Fruit fly (Drosophila melanogaster) whole organism, embryonic: Measurements from ENCODE around the gene CG3704.

Experiments
- ATbp ChIP-seq: fragments of 200-800 bp; sonication (Bioruptor generic); optimal IDR thresholded peaks from 2 replicates; lab custom pipeline; 2017; ENCODE audit warnings: missing biosample characterization, mild to moderate bottlenecking, missing genetic modification characterization, missing genetic modification reagents
- Ada2b ChIP-seq: fragments of 200-800 bp; sonication (Bioruptor generic); IDR thresholded peaks from 2 replicates; pipeline ENCODE4 v1.3.6; 2022; ENCODE audit warnings: missing biosample characterization, missing genetic modification characterization
- B-H2 ChIP-seq: fragments of 200-800 bp; sonication (Bioruptor generic); optimal IDR thresholded peaks from 2 replicates; lab custom pipeline; 2018; ENCODE audit warnings: missing biosample characterization, mild to moderate bottlenecking, missing genetic modification characterization
- CG10267 ChIP-seq: fragments of 200-800 bp; sonication (Bioruptor generic); optimal IDR thresholded peaks from 2 replicates; lab custom pipeline; 2018; ENCODE audit warnings: missing biosample characterization, mild to moderate bottlenecking, missing genetic modification characterization, moderate library complexity
- CG10565 ChIP-seq: fragments of 200-800 bp; sonication (Bioruptor generic); optimal IDR thresholded peaks from 3 replicates; lab custom pipeline; 2016; ENCODE audit warnings: missing biosample characterization, mild to moderate bottlenecking, missing genetic modification characterization
- CG11247 ChIP-seq: fragments of 200-800 bp; sonication (Bioruptor generic); IDR thresholded peaks from 2 replicates; pipeline ENCODE4 v1.3.6; 2022; ENCODE audit warnings: missing biosample characterization, missing genetic modification characterization
- CG12071 ChIP-seq: fragments of 200-800 bp; sonication (Bioruptor generic); optimal IDR thresholded peaks from 3 replicates; lab custom pipeline; 2018; ENCODE audit warnings: missing biosample characterization, mild to moderate bottlenecking, missing genetic modification characterization
- CG13894 ChIP-seq: fragments of 200-800 bp; sonication (Bioruptor generic); optimal IDR thresholded peaks from 3 replicates; lab custom pipeline; 2018; ENCODE audit warnings: missing biosample characterization, mild to moderate bottlenecking, missing genetic modification characterization, moderate library complexity
- CG14050 ChIP-seq: fragments of 200-800 bp; sonication (Bioruptor generic); IDR thresholded peaks from 3 replicates; pipeline ENCODE4 v1.3.6; 2022; ENCODE audit warnings: missing biosample characterization, missing genetic modification characterization
- CG14667 ChIP-seq: fragments of 200-800 bp; sonication (Bioruptor generic); IDR thresholded peaks from 2 replicates; pipeline ENCODE4 v1.3.6; 2022; ENCODE audit warnings: missing biosample characterization, missing genetic modification characterization
- CG16863 ChIP-seq: fragments of 200-800 bp; sonication (Bioruptor generic); optimal IDR thresholded peaks from 3 replicates; lab custom pipeline; 2016; ENCODE audit warnings: missing biosample characterization, missing genetic modification characterization
- CG17612 ChIP-seq: fragments of 200-800 bp; sonication (Bioruptor generic); IDR thresholded peaks from 2 replicates; pipeline ENCODE4 v1.3.6; 2022; ENCODE audit warnings: missing biosample characterization, missing genetic modification characterization
- CG1792 ChIP-seq: fragments of 200-800 bp; sonication (Bioruptor generic); optimal IDR thresholded peaks from 2 replicates; lab custom pipeline; 2016; ENCODE audit warnings: missing biosample characterization, missing genetic modification characterization
- CG18764 ChIP-seq: fragments of 200-800 bp; sonication (Bioruptor generic); optimal IDR thresholded peaks from 3 replicates; lab custom pipeline; 2016; ENCODE audit warnings: missing biosample characterization, missing genetic modification characterization
- CG33213 ChIP-seq: fragments of 200-800 bp; sonication (Bioruptor generic); optimal IDR thresholded peaks from 3 replicates; lab custom pipeline; 2016; ENCODE audit warnings: missing biosample characterization, missing genetic modification characterization
- CG4730 ChIP-seq: fragments of 200-800 bp; sonication (Bioruptor generic); IDR thresholded peaks from 2 replicates; pipeline ENCODE4 v1.3.6; 2022; ENCODE audit warnings: missing biosample characterization, missing genetic modification characterization
- CG5953 ChIP-seq: fragments of 200-800 bp; sonication (Bioruptor generic); IDR thresholded peaks from 2 replicates; pipeline ENCODE4 v1.3.6; 2022; ENCODE audit warnings: missing biosample characterization, missing genetic modification characterization
- CG6175 ChIP-seq: fragments of 200-800 bp; sonication (Bioruptor generic); IDR thresholded peaks from 3 replicates; pipeline ENCODE4 v1.3.6; 2022; ENCODE audit warnings: missing biosample characterization, missing genetic modification characterization
- CG6254 ChIP-seq: fragments of 200-800 bp; sonication (Bioruptor generic); optimal IDR thresholded peaks from 3 replicates; lab custom pipeline; 2017; ENCODE audit warnings: mild to moderate bottlenecking, missing biosample characterization, missing genetic modification reagents, missing genetic modification characterization
- CG6683 ChIP-seq: fragments of 200-800 bp; sonication (Bioruptor generic); optimal IDR thresholded peaks from 2 replicates; lab custom pipeline; 2017; ENCODE audit warnings: missing biosample characterization, mild to moderate bottlenecking, missing genetic modification characterization, missing genetic modification reagents
- CG9932 ChIP-seq: fragments of 200-800 bp; sonication (Bioruptor generic); IDR thresholded peaks from 2 replicates; pipeline ENCODE4 v1.3.6; 2022; ENCODE audit warnings: missing biosample characterization, missing genetic modification characterization
- Fer1 ChIP-seq: fragments of 200-800 bp; sonication (Bioruptor generic); optimal IDR thresholded peaks from 2 replicates; lab custom pipeline; 2017; ENCODE audit warnings: missing biosample characterization, mild to moderate bottlenecking, missing genetic modification characterization
- Gug ChIP-seq: fragments of 200-800 bp; sonication (Bioruptor generic); IDR thresholded peaks from 4 replicates; pipeline ENCODE4 v1.3.6; 2022; ENCODE audit warnings: missing biosample characterization, missing genetic modification characterization
- H15 ChIP-seq: fragments of 200-800 bp; sonication (Bioruptor generic); IDR thresholded peaks from 3 replicates; pipeline ENCODE4 v1.3.6; 2022; ENCODE audit warnings: missing biosample characterization, missing genetic modification characterization
- H2.0 ChIP-seq: fragments of 200-800 bp; sonication (Bioruptor generic); IDR thresholded peaks from 2 replicates; pipeline ENCODE4 v1.3.6; 2022; ENCODE audit warnings: missing biosample characterization, missing genetic modification characterization
- Jarid2 ChIP-seq: fragments of 200-800 bp; sonication (Bioruptor generic); optimal IDR thresholded peaks from 3 replicates; lab custom pipeline; 2017; ENCODE audit warnings: mild to moderate bottlenecking, missing biosample characterization, missing genetic modification reagents, missing genetic modification characterization
- NK7.1 ChIP-seq: fragments of 200-800 bp; sonication (Bioruptor generic); optimal IDR thresholded peaks from 3 replicates; lab custom pipeline; 2016; ENCODE audit warnings: missing biosample characterization, missing genetic modification characterization
- Rx ChIP-seq: fragments of 200-800 bp; sonication (Bioruptor generic); IDR thresholded peaks from 2 replicates; pipeline ENCODE4 v1.3.6; 2022; ENCODE audit warnings: missing biosample characterization, missing genetic modification characterization
- Taf1 ChIP-seq: fragments of 200-800 bp; sonication (Bioruptor generic); IDR thresholded peaks from 2 replicates; pipeline ENCODE4 v1.3.6; 2022; ENCODE audit warnings: missing biosample characterization, missing genetic modification characterization
- bcd ChIP-seq: fragments of 200-800 bp; sonication (Bioruptor generic); optimal IDR thresholded peaks from 2 replicates; lab custom pipeline; 2017; ENCODE audit warnings: missing biosample characterization, mild to moderate bottlenecking, missing genetic modification characterization
- caup ChIP-seq: fragments of 200-800 bp; sonication (Bioruptor generic); optimal IDR thresholded peaks from 3 replicates; lab custom pipeline; 2017; ENCODE audit warnings: missing biosample characterization, mild to moderate bottlenecking, missing genetic modification characterization, moderate library complexity; ENCODE audit not compliant: severe bottlenecking
- ci ChIP-seq: fragments of 200-800 bp; sonication (Bioruptor generic); IDR thresholded peaks from 3 replicates; pipeline ENCODE4 v1.3.6; 2022; ENCODE audit warnings: missing biosample characterization, missing genetic modification characterization
- dm ChIP-seq: fragments of 200-800 bp; sonication (Bioruptor generic); optimal IDR thresholded peaks from 3 replicates; lab custom pipeline; 2016; ENCODE audit warnings: missing biosample characterization, missing genetic modification characterization
- ewg ChIP-seq: fragments of 200-800 bp; sonication (Bioruptor generic); optimal IDR thresholded peaks from 3 replicates; lab custom pipeline; 2017; ENCODE audit warnings: mild to moderate bottlenecking, missing biosample characterization, missing genetic modification reagents, missing genetic modification characterization
- gro ChIP-seq: fragments of 200-800 bp; sonication (Bioruptor generic); optimal IDR thresholded peaks from 2 replicates; lab custom pipeline; 2016; ENCODE audit warnings: missing biosample characterization, missing genetic modification characterization
- jumu ChIP-seq: fragments of 200-800 bp; sonication (Bioruptor generic); optimal IDR thresholded peaks from 3 replicates; lab custom pipeline; 2016; ENCODE audit warnings: missing biosample characterization, missing genetic modification characterization
- nau ChIP-seq: fragments of 200-800 bp; sonication (Bioruptor generic); optimal IDR thresholded peaks from 3 replicates; lab custom pipeline; 2017; ENCODE audit warnings: missing biosample characterization, mild to moderate bottlenecking, missing genetic modification characterization, missing genetic modification reagents
- nerfin-1 ChIP-seq: fragments of 200-800 bp; sonication (Bioruptor generic); optimal IDR thresholded peaks from 3 replicates; lab custom pipeline; 2019; ENCODE audit warnings: missing biosample characterization, mild to moderate bottlenecking, missing genetic modification characterization, moderate library complexity
- org-1 ChIP-seq: fragments of 200-800 bp; sonication (Bioruptor generic); optimal IDR thresholded peaks from 2 replicates; lab custom pipeline; 2017; ENCODE audit warnings: missing biosample characterization, missing genetic modification characterization
- row ChIP-seq: fragments of 200-800 bp; sonication (Bioruptor generic); IDR thresholded peaks from 3 replicates; pipeline ENCODE4 v1.3.6; 2022; ENCODE audit warnings: missing biosample characterization, missing genetic modification characterization
- sna ChIP-seq: fragments of 200-800 bp; sonication (Bioruptor generic); IDR thresholded peaks from 2 replicates; pipeline ENCODE4 v1.3.6; 2022; ENCODE audit warnings: missing biosample characterization, missing genetic modification characterization; ENCODE audit not compliant: partially characterized antibody
- sug ChIP-seq: fragments of 200-800 bp; optimal IDR thresholded peaks from 2 replicates; lab custom pipeline; 2019; ENCODE audit warnings: missing biosample characterization, mild to moderate bottlenecking, missing genetic modification characterization, moderate library complexity
- tgo ChIP-seq: fragments of 200-800 bp; sonication (Bioruptor generic); IDR thresholded peaks from 3 replicates; pipeline ENCODE4 v1.3.6; 2022; ENCODE audit warnings: missing biosample characterization, missing genetic modification characterization
- tin ChIP-seq: fragments of 200-800 bp; sonication (Bioruptor generic); optimal IDR thresholded peaks from 3 replicates; lab custom pipeline; 2016; ENCODE audit warnings: missing biosample characterization, missing genetic modification characterization
- tio ChIP-seq: fragments of 200-800 bp; sonication (Bioruptor generic); optimal IDR thresholded peaks from 2 replicates; lab custom pipeline; 2017; ENCODE audit warnings: missing biosample characterization, missing genetic modification characterization, inconsistent platforms
- toy ChIP-seq: fragments of 200-800 bp; sonication (Bioruptor generic); IDR thresholded peaks from 2 replicates; pipeline ENCODE4 v1.3.6; 2022; ENCODE audit warnings: missing biosample characterization, missing genetic modification characterization
- ttk ChIP-seq: fragments of 200-800 bp; sonication (Bioruptor generic); IDR thresholded peaks from 2 replicates; pipeline ENCODE4 v2.1.2; 2022; ENCODE audit warnings: missing biosample characterization, missing genetic modification characterization
- tx ChIP-seq: fragments of 200-800 bp; sonication (Bioruptor generic); optimal IDR thresholded peaks from 2 replicates; lab custom pipeline; 2016; ENCODE audit warnings: missing biosample characterization, missing genetic modification characterization
- unpg ChIP-seq: fragments of 200-800 bp; sonication (Bioruptor generic); optimal IDR thresholded peaks from 3 replicates; lab custom pipeline; 2018; ENCODE audit warnings: missing biosample characterization, mild to moderate bottlenecking, missing genetic modification characterization, moderate library complexity
- zen ChIP-seq: fragments of 200-800 bp; sonication (Bioruptor generic); optimal IDR thresholded peaks from 3 replicates; lab custom pipeline; 2018; ENCODE audit warnings: missing biosample characterization, mild to moderate bottlenecking, missing genetic modification characterization, moderate library complexity
- zfh2 ChIP-seq: fragments of 200-800 bp; sonication (Bioruptor generic); optimal IDR thresholded peaks from 2 replicates; lab custom pipeline; 2016; ENCODE audit warnings: missing biosample characterization, missing genetic modification characterization

Gene CG3704

dm6 chrX:955873-956272 lies 15.3 kb upstream of the CG3704 start (continued):
- TF ChIP-seq caup (peak; percentile 53), gro (GFP tag; lab: Kevin White, UChicago) (peak; percentile 1), toy (no peak), Fer1 (peak; percentile 75), NK7.1 (GFP tag; lab: Kevin White, UChicago) (peak; percentile 22), CG13894 (peak; percentile 12), CG11247 (GFP tag; lab: Robert Waterston, UW) (peak; percentile 43; the same call in 1 of the 2 replicates), sug (tag; lab: Kevin White, UChicago) (no peak), H15 (GFP tag; lab: Robert Waterston, UW) (peak; percentile 51; the same call in 1 of the 3 replicates), zfh2 (GFP tag; lab: Kevin White, UChicago) (peak; percentile 5), bcd (GFP tag; lab: Kevin White, UChicago) (peak; percentile 55), CG14667 (GFP tag; lab: Robert Waterston, UW) (0 out of 2 replicates have a peak, but pooled peaks have one; percentile 48), nau (GFP tag; lab: Kevin White, UChicago) (peak; percentile 18), unpg (GFP tag; lab: Kevin White, UChicago) (peak; percentile 61), org-1 (peak; percentile 41), Taf1 (no peak), CG14050 (peak; percentile 21; the same call in 1 of the 3 replicates), CG16863 (GFP tag; lab: Kevin White, UChicago) (peak; percentile 35), ci (GFP tag; lab: Robert Waterston, UW) (peak; percentile 78; the same call in 2 of the 3 replicates), CG17612 (GFP tag; lab: Robert Waterston, UW) (no peak), CG9932 (GFP tag; lab: Robert Waterston, UW) (peak; percentile 55), tx (GFP tag; lab: Kevin White, UChicago) (peak; percentile 37), CG12071 (GFP tag; lab: Kevin White, UChicago) (peak; percentile 75), Jarid2 (GFP tag; lab: Kevin White, UChicago) (no peak), CG18764 (GFP tag; lab: Kevin White, UChicago) (peak; percentile 22), Gug (peak; percentile 54; the same call in 2 of the 4 replicates), Ada2b (peak; percentile 59; the same call in 1 of the 2 replicates), ewg (GFP tag; lab: Kevin White, UChicago) (peak; percentile 37), sna (no peak), CG4730 (GFP tag; lab: Robert Waterston, UW) (peak; percentile 51; the same call in 1 of the 2 replicates), CG33213 (peak; percentile 16), nerfin-1 (tag; lab: Kevin White, UChicago) (peak; percentile 26), H2.0 (0 out of 2 replicates have a peak, but pooled peaks have one; percentile 38), tin (GFP tag; lab: Kevin White, UChicago) (peak; percentile 52), tio (GFP tag; lab: Kevin White, UChicago) (peak; percentile 14), ttk (GFP tag; lab: Robert Waterston, UW) (peak; percentile 56), CG6254 (GFP tag; lab: Kevin White, UChicago) (no peak), Rx (0 out of 2 replicates have a peak, but pooled peaks have one; percentile 36), zen (tag; lab: Kevin White, UChicago) (no peak), CG6175 (GFP tag; lab: Robert Waterston, UW) (no peak), ATbp (GFP tag; lab: Kevin White, UChicago) (peak; percentile 65), CG10565 (GFP tag; lab: Kevin White, UChicago) (no peak), CG6683 (peak; percentile 35), CG1792 (GFP tag; lab: Kevin White, UChicago) (peak; percentile 39), row (peak; percentile 66), jumu (GFP tag; lab: Kevin White, UChicago) (peak; percentile 60), CG10267 (tag; lab: Kevin White, UChicago) (peak; percentile 16), dm (no peak), CG5953 (no peak), tgo (GFP tag; lab: Robert Waterston, UW) (peak; percentile 55; the same call in 2 of the 3 replicates), B-H2 (no peak)
